Worm (Caenorhabditis elegans) whole organism, midembryonic: ENCODE results near the gene idpp-5.

Experiments
- cog-1 ChIP-seq: sonication (generic microtip); optimal IDR thresholded peaks from 2 replicates; lab custom pipeline; 2016; ENCODE audit warnings: missing genetic modification characterization, missing compliant biosample characterization
- flt-1 ChIP-seq: fragments of 200-800 bp; sonication (Bioruptor generic); IDR thresholded peaks from 2 replicates; pipeline ENCODE4 v1.3.6; 2022; ENCODE audit warnings: missing genetic modification characterization, missing compliant biosample characterization

DNA sequence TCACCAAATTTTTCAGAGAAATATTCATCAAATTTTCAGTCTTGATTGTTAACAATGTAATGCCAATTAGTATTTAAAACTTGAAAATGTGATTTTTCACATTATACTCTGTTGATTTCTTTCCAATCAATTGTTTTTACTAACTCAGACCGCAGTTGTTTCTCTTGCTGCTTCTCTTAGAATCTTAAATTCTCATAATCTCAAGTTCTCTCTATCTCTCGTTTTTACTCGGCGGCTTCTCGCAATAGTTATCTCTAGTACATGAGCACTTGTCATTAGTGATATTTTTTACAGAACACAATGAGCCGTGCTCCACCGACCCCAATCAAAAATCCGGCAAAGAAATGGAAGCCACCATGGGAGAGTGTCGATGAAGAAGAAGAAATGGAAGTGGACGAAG is 14.6 kb upstream of the idpp-5 start, which contains the start of gene F35A5.1:
- TF ChIP-seq flt-1 (no peak), cog-1 (tag; lab: Kevin White, UChicago) (no peak)
